Fruit fly (Drosophila melanogaster): ENCODE measurements around the gene wap.

dm6 chrX:22455509-22456179 lies 422 bp upstream of the wap start, which contains the start of gene Usp2:
- no peak for TF ChIP-seq CG16779 (tag; optimal IDR thresholded peaks at IDR 0.05)
- TF ChIP-seq CG32006 (GFP tag; optimal IDR thresholded peaks at IDR 0.05) = no peak
- no peak for TF ChIP-seq Ets96B (tag; optimal IDR thresholded peaks at IDR 0.05)
- TF ChIP-seq esn (GFP tag; optimal IDR thresholded peaks at IDR 0.05) = no peak
- TF ChIP-seq Eip75B (GFP tag; optimal IDR thresholded peaks at IDR 0.05) = no peak
- no peak for TF ChIP-seq net (GFP tag; optimal IDR thresholded peaks at IDR 0.05)
- TF ChIP-seq CG11902 (GFP tag; optimal IDR thresholded peaks at IDR 0.05) = no peak
- peak; percentile 73 for TF ChIP-seq Eip78C (GFP tag)
- no peak for TF ChIP-seq achi (GFP tag; optimal IDR thresholded peaks at IDR 0.05)
- no peak for TF ChIP-seq CG1621 (tag; optimal IDR thresholded peaks at IDR 0.05)
